Worm (Caenorhabditis elegans) whole organism, L1 larva: ENCODE measurements around the gene unc-2.

Experiments used
- C04F5.9 ChIP-seq: sonication (generic microtip); optimal IDR thresholded peaks from 2 replicates; lab custom pipeline; 2016; ENCODE audit warnings: missing genetic modification characterization, missing compliant biosample characterization
- C16A3.4 ChIP-seq: fragments of 150-350 bp; optimal IDR thresholded peaks from 2 replicates; lab custom pipeline; 2014; ENCODE audit warnings: missing biosample characterization, missing genetic modification characterization
- C34B4.2 ChIP-seq: sonication (generic microtip); optimal IDR thresholded peaks from 2 replicates; lab custom pipeline; 2017; ENCODE audit warnings: mild to moderate bottlenecking, missing genetic modification characterization, missing compliant biosample characterization
- F16B12.6 ChIP-seq: fragments of 150-350 bp; optimal IDR thresholded peaks from 2 replicates; lab custom pipeline; 2014; ENCODE audit warnings: missing biosample characterization, missing genetic modification characterization
- aly-2 ChIP-seq: fragments of 150-350 bp; optimal IDR thresholded peaks from 2 replicates; lab custom pipeline; 2014; ENCODE audit warnings: missing biosample characterization, missing genetic modification characterization
- ama-1 ChIP-seq: fragments of 150-350 bp; optimal IDR thresholded peaks from 2 replicates; lab custom pipeline; 2014
- blmp-1 ChIP-seq: fragments of 150-350 bp; optimal IDR thresholded peaks from 2 replicates; lab custom pipeline; 2014; ENCODE audit warnings: missing biosample characterization, missing genetic modification characterization
- ceh-82 ChIP-seq, 3 experiments: fragments of 150-350 bp in 1 of 3; sonication (generic microtip) in 2 of 3; optimal IDR thresholded peaks; 2 replicates each; lab custom pipeline; 2014 to 2017; ENCODE audit warnings: missing biosample characterization in 3 of 3, missing genetic modification characterization in 3 of 3
- dpl-1 ChIP-seq, 3 experiments: fragments of 150-350 bp in 2 of 3; sonication (generic microtip) in 1 of 3; optimal IDR thresholded peaks; 2 replicates each; lab custom pipeline; 2014 to 2017; ENCODE audit warnings: missing biosample characterization in 3 of 3, missing genetic modification characterization in 3 of 3, missing genetic modification reagents in 3 of 3
- dsc-1 ChIP-seq: sonication (generic microtip); optimal IDR thresholded peaks from 2 replicates; lab custom pipeline; 2016; ENCODE audit warnings: mild to moderate bottlenecking, missing genetic modification characterization, missing compliant biosample characterization
- efl-1 ChIP-seq, 4 experiments: fragments of 150-350 bp; optimal IDR thresholded peaks in 3 of 4; peaks in 1 of 4; 1 replicate in 1 of 4; 2 replicates in 3 of 4; lab custom pipeline; 2014; ENCODE audit warnings: missing biosample characterization in 2 of 4, missing genetic modification characterization in 2 of 4, missing genetic modification reagents in 2 of 4
- egl-13 ChIP-seq: sonication (generic microtip); optimal IDR thresholded peaks from 2 replicates; lab custom pipeline; 2016; ENCODE audit warnings: missing genotype, missing genetic modification reagents, missing genetic modification characterization, missing compliant biosample characterization
- elt-2 ChIP-seq: sonication (generic microtip); optimal IDR thresholded peaks from 2 replicates; lab custom pipeline; 2016; ENCODE audit warnings: missing genetic modification characterization, mild to moderate bottlenecking, inconsistent platforms, missing compliant biosample characterization, missing genetic modification reagents
- elt-3 ChIP-seq, 6 experiments: fragments of 150-350 bp in 1 of 6; sonication (generic microtip); optimal IDR thresholded peaks; 2 replicates each; lab custom pipeline; 2017 to 2018; ENCODE audit warnings: missing biosample characterization in 6 of 6, missing genetic modification characterization in 6 of 6, inconsistent platforms in 1 of 6
- fkh-4 ChIP-seq: sonication (generic microtip); optimal IDR thresholded peaks from 2 replicates; lab custom pipeline; 2016; ENCODE audit warnings: missing compliant biosample characterization, missing genetic modification characterization, borderline replicate concordance
- fkh-8 ChIP-seq: sonication (generic microtip); optimal IDR thresholded peaks from 2 replicates; lab custom pipeline; 2016; ENCODE audit warnings: mild to moderate bottlenecking, missing genetic modification characterization, missing compliant biosample characterization
- fos-1 ChIP-seq: fragments of 150-350 bp; optimal IDR thresholded peaks from 2 replicates; lab custom pipeline; 2014; ENCODE audit warnings: missing biosample characterization, missing genetic modification characterization
- hlh-4 ChIP-seq: sonication (generic microtip); optimal IDR thresholded peaks from 2 replicates; lab custom pipeline; 2016; ENCODE audit warnings: mild to moderate bottlenecking, missing genetic modification characterization, missing compliant biosample characterization
- irx-1 ChIP-seq: sonication (generic microtip); optimal IDR thresholded peaks from 2 replicates; lab custom pipeline; 2016; ENCODE audit warnings: missing genetic modification characterization, missing compliant biosample characterization
- lin-13 ChIP-seq: fragments of 150-350 bp; optimal IDR thresholded peaks from 2 replicates; lab custom pipeline; 2014; ENCODE audit warnings: missing biosample characterization, missing genetic modification reagents, missing genetic modification characterization
- lin-14 ChIP-seq: fragments of 200-800 bp; sonication (Bioruptor generic); optimal IDR thresholded peaks from 2 replicates; lab custom pipeline; 2018; ENCODE audit warnings: mild to moderate bottlenecking, missing genetic modification characterization, moderate library complexity, missing compliant biosample characterization
- lin-35 ChIP-seq, 2 experiments: fragments of 150-350 bp; optimal IDR thresholded peaks; 2 replicates each; lab custom pipeline; 2014; ENCODE audit warnings: missing biosample characterization in 2 of 2, missing genetic modification characterization in 2 of 2, missing genetic modification reagents in 2 of 2
- lsy-2 ChIP-seq, 2 experiments: fragments of 150-350 bp; optimal IDR thresholded peaks; 2 replicates each; lab custom pipeline; 2014; ENCODE audit warnings: missing biosample characterization in 2 of 2, missing genetic modification characterization in 2 of 2
- mdl-1 ChIP-seq, 2 experiments: fragments of 150-350 bp; optimal IDR thresholded peaks; 2 replicates each; lab custom pipeline; 2014 to 2017; ENCODE audit warnings: missing biosample characterization in 2 of 2, missing genetic modification characterization in 2 of 2, inconsistent platforms in 1 of 2
- mef-2 ChIP-seq: fragments of 150-350 bp; optimal IDR thresholded peaks from 2 replicates; lab custom pipeline; 2014; ENCODE audit warnings: missing biosample characterization, missing genetic modification characterization
- mep-1 ChIP-seq: fragments of 150-350 bp; optimal IDR thresholded peaks from 2 replicates; lab custom pipeline; 2014; ENCODE audit warnings: missing biosample characterization, missing genetic modification characterization
- nhr-11 ChIP-seq: fragments of 150-350 bp; optimal IDR thresholded peaks from 2 replicates; lab custom pipeline; 2014; ENCODE audit warnings: missing biosample characterization, missing genetic modification characterization
- nhr-19 ChIP-seq: fragments of 200-800 bp; sonication (Bioruptor generic); conservative IDR thresholded peaks from 2 replicates; pipeline ENCODE4 v1.3.6; 2022; ENCODE audit warnings: missing genetic modification characterization, missing compliant biosample characterization
- nhr-20 ChIP-seq: sonication (generic microtip); optimal IDR thresholded peaks from 2 replicates; lab custom pipeline; 2016; ENCODE audit warnings: mild to moderate bottlenecking, missing genetic modification characterization, missing compliant biosample characterization
- nhr-237 ChIP-seq: fragments of 150-350 bp; optimal IDR thresholded peaks from 2 replicates; lab custom pipeline; 2014; ENCODE audit warnings: missing biosample characterization, missing genetic modification characterization
- nhr-47 ChIP-seq: sonication (generic microtip); optimal IDR thresholded peaks from 2 replicates; lab custom pipeline; 2016; ENCODE audit warnings: mild to moderate bottlenecking, missing genetic modification characterization, moderate library complexity, missing compliant biosample characterization
- nhr-71 ChIP-seq: sonication (generic microtip); optimal IDR thresholded peaks from 2 replicates; lab custom pipeline; 2016; ENCODE audit warnings: mild to moderate bottlenecking, missing genetic modification characterization, moderate library complexity, missing compliant biosample characterization
- nhr-77 ChIP-seq: fragments of 150-350 bp; optimal IDR thresholded peaks from 2 replicates; lab custom pipeline; 2014; ENCODE audit warnings: missing biosample characterization, missing genetic modification characterization
- nhr-84 ChIP-seq: sonication (generic microtip); optimal IDR thresholded peaks from 2 replicates; lab custom pipeline; 2017; ENCODE audit warnings: missing biosample characterization, missing genetic modification characterization
- nhr-90 ChIP-seq: sonication (generic microtip); optimal IDR thresholded peaks from 2 replicates; lab custom pipeline; 2016; ENCODE audit warnings: mild to moderate bottlenecking, missing genetic modification characterization, missing compliant biosample characterization; ENCODE audit not compliant: poor library complexity
- pax-3 ChIP-seq: fragments of 200-800 bp; sonication (Bioruptor generic); optimal IDR thresholded peaks from 2 replicates; lab custom pipeline; 2018; ENCODE audit warnings: mild to moderate bottlenecking, missing genetic modification characterization, moderate library complexity, missing compliant biosample characterization
- pqm-1 ChIP-seq: sonication (generic microtip); optimal IDR thresholded peaks from 3 replicates; lab custom pipeline; 2017; ENCODE audit warnings: missing biosample characterization, missing genetic modification characterization
- rnt-1 ChIP-seq: sonication (generic microtip); optimal IDR thresholded peaks from 2 replicates; lab custom pipeline; 2016; ENCODE audit warnings: mild to moderate bottlenecking, missing genetic modification characterization, moderate library complexity, missing compliant biosample characterization
- skn-1 ChIP-seq: fragments of 150-350 bp; optimal IDR thresholded peaks from 2 replicates; lab custom pipeline; 2014; ENCODE audit warnings: missing biosample characterization, missing genetic modification characterization
- snpc-4 ChIP-seq: fragments of 150-350 bp; optimal IDR thresholded peaks from 2 replicates; lab custom pipeline; 2014; ENCODE audit warnings: missing biosample characterization, missing genetic modification characterization
- snu-23 ChIP-seq: sonication (generic microtip); optimal IDR thresholded peaks from 2 replicates; lab custom pipeline; 2016; ENCODE audit warnings: missing genetic modification characterization, missing compliant biosample characterization
- sox-4 ChIP-seq: sonication (generic microtip); optimal IDR thresholded peaks from 2 replicates; lab custom pipeline; 2016; ENCODE audit warnings: missing genetic modification characterization, missing compliant biosample characterization
- swsn-7 ChIP-seq: sonication (generic microtip); optimal IDR thresholded peaks from 2 replicates; lab custom pipeline; 2016; ENCODE audit warnings: missing genetic modification characterization, missing compliant biosample characterization
- tbx-2 ChIP-seq: sonication (generic microtip); optimal IDR thresholded peaks from 2 replicates; lab custom pipeline; 2016; ENCODE audit warnings: missing genetic modification characterization, missing compliant biosample characterization
- unc-130 ChIP-seq: fragments of 150-350 bp; optimal IDR thresholded peaks from 2 replicates; lab custom pipeline; 2017; ENCODE audit warnings: missing biosample characterization, missing genetic modification characterization, inconsistent platforms
- unc-86 ChIP-seq: sonication (generic microtip); optimal IDR thresholded peaks from 2 replicates; lab custom pipeline; 2016; ENCODE audit warnings: missing genetic modification characterization, missing compliant biosample characterization
- xbp-1 ChIP-seq: sonication (generic microtip); optimal IDR thresholded peaks from 2 replicates; lab custom pipeline; 2016; ENCODE audit warnings: missing genetic modification characterization, missing compliant biosample characterization
- zip-4 ChIP-seq: fragments of 200-800 bp; sonication (Bioruptor generic); optimal IDR thresholded peaks from 2 replicates; lab custom pipeline; 2018; ENCODE audit warnings: mild to moderate bottlenecking, missing genetic modification characterization, moderate library complexity, missing compliant biosample characterization
- ztf-11 ChIP-seq, 2 experiments: sonication (generic microtip); optimal IDR thresholded peaks; 2 replicates each; lab custom pipeline; 2016 to 2017; ENCODE audit warnings: missing genetic modification characterization in 2 of 2, missing biosample characterization in 1 of 2, missing compliant biosample characterization in 1 of 2

The unc-2 gene

ce11 chrX:2674514-2674913 lies 88.8 kb downstream of the unc-2 start:
- no peak for TF ChIP-seq C04F5.9 (tag; lab: Kevin White, UChicago)
- no peak for TF ChIP-seq C34B4.2
- no peak for TF ChIP-seq irx-1 (tag; lab: Kevin White, UChicago)
- TF ChIP-seq, all 84 proteins: peak for 0

ce11 chrX:2673272-2673671 lies 90.1 kb downstream of the unc-2 start, which contains the start of gene ser-7:
TSS of gene ser-7 (plus strand) at chrX:2673572.
- TF ChIP-seq nhr-90 (tag; lab: Kevin White, UChicago) (no peak), ama-1 (lab: Kevin White, UChicago) (no peak), hlh-4 (tag; lab: Kevin White, UChicago) (no peak), mep-1 (tag; lab: Kevin White, UChicago) (no peak), zip-4 (no peak)
- TF ChIP-seq, all 84 proteins: peak for 0

ce11 chrX:2667779-2668178 lies 95.5 kb downstream of the unc-2 start, which contains the start of gene C09B7.2:
TSS of gene C09B7.2 (plus strand) at chrX:2668127.
- peak in 1 of 2 experiments; percentile 96 for TF ChIP-seq mdl-1 (tag; optimal IDR thresholded peaks at IDR 0.05; lab: Kevin White, UChicago)
- peak; percentile 82 for TF ChIP-seq nhr-20 (tag; lab: Kevin White, UChicago)
- peak; percentile 42 for TF ChIP-seq mef-2 (tag; lab: Kevin White, UChicago)
- TF ChIP-seq C16A3.4 (tag; lab: Kevin White, UChicago) = peak; percentile 34
- TF ChIP-seq snpc-4 = no peak
- TF ChIP-seq fkh-8 (tag; lab: Kevin White, UChicago) = peak; percentile 55
- no peak for TF ChIP-seq egl-13 (tag; lab: Kevin White, UChicago)
- peak; percentile 9 for TF ChIP-seq nhr-237 (tag; lab: Kevin White, UChicago)
- TF ChIP-seq skn-1 (tag; lab: Kevin White, UChicago) = peak; percentile 96
- TF ChIP-seq dpl-1 (GFP tag; optimal IDR thresholded peaks at IDR 0.05; lab: Kevin White, UChicago) = peak; percentile 15 to 40 (median 37)
- peak; percentile 41 to 74 for TF ChIP-seq lin-35 (GFP tag; optimal IDR thresholded peaks at IDR 0.05; lab: Kevin White, UChicago)
- TF ChIP-seq lin-13 (GFP tag; lab: Kevin White, UChicago) = no peak
- peak; percentile 19 for TF ChIP-seq irx-1 (tag; lab: Kevin White, UChicago)
- peak; percentile 71 for TF ChIP-seq swsn-7 (tag; lab: Kevin White, UChicago)
- peak; percentile 25 for TF ChIP-seq unc-86 (tag; lab: Kevin White, UChicago)
- TF ChIP-seq xbp-1 (tag; lab: Kevin White, UChicago) = peak; percentile 46
- TF ChIP-seq mep-1 (tag; lab: Kevin White, UChicago) = peak; percentile 84
- peak; percentile 17 to 68 (median 36) for TF ChIP-seq ceh-82 (tag; optimal IDR thresholded peaks at IDR 0.05; lab: Kevin White, UChicago)
- peak; percentile 35 for TF ChIP-seq F16B12.6 (tag; lab: Kevin White, UChicago)
- TF ChIP-seq nhr-19 (GFP tag; lab: Robert Waterston, UW) = peak; percentile 73
- peak; percentile 41 to 54 for TF ChIP-seq efl-1 (optimal IDR thresholded peaks at IDR 0.05; lab: Kevin White, UChicago)
- peak; percentile 12 to 93 for TF ChIP-seq efl-1 (GFP tag; optimal IDR thresholded peaks at IDR 0.05 in 1 of 2; lab: Kevin White, UChicago)
- peak; percentile 51 for TF ChIP-seq fos-1 (tag; lab: Kevin White, UChicago)
- TF ChIP-seq fkh-4 (tag; lab: Kevin White, UChicago) = no peak
- TF ChIP-seq snu-23 (GFP tag; lab: Kevin White, UChicago) = peak; percentile 87
- TF ChIP-seq elt-2 (tag; lab: Kevin White, UChicago) = peak; percentile 70
- no peak for TF ChIP-seq pqm-1
- peak; percentile 78 for TF ChIP-seq nhr-90 (tag; lab: Kevin White, UChicago)
- no peak for TF ChIP-seq sox-4 (tag; lab: Kevin White, UChicago)
- TF ChIP-seq nhr-71 (tag; lab: Kevin White, UChicago) = peak; percentile 89
- TF ChIP-seq nhr-47 (tag; lab: Kevin White, UChicago) = peak; percentile 73
- TF ChIP-seq nhr-84 = no peak
- peak; percentile 58 for TF ChIP-seq rnt-1
- peak; percentile 66 for TF ChIP-seq tbx-2 (tag; lab: Kevin White, UChicago)
- peak; percentile 21 for TF ChIP-seq nhr-11 (tag; lab: Kevin White, UChicago)
- TF ChIP-seq aly-2 = no peak
- peak; percentile 48 for TF ChIP-seq dsc-1 (tag; lab: Kevin White, UChicago)
- TF ChIP-seq nhr-77 = peak; percentile 63
- peak; percentile 55 for TF ChIP-seq unc-130 (tag; lab: Kevin White, UChicago)
- peak; percentile 98 for TF ChIP-seq lin-14
- TF ChIP-seq pax-3 = no peak
- TF ChIP-seq elt-3 (tag; optimal IDR thresholded peaks at IDR 0.05; lab: Kevin White, UChicago) = peak in 2 of 6 experiments; percentile 54 to 65
- TF ChIP-seq ztf-11 (tag; optimal IDR thresholded peaks at IDR 0.05; lab: Kevin White, UChicago) = no peak
- peak; percentile 54 for TF ChIP-seq blmp-1 (tag; lab: Kevin White, UChicago)
- TF ChIP-seq lsy-2 (tag; optimal IDR thresholded peaks at IDR 0.05; lab: Kevin White, UChicago) = peak; percentile 60 to 68
